Worm (Caenorhabditis elegans) whole organism, L3 larva: Measurements from ENCODE around the gene tmem-24.

Experiments
- R02D3.7 ChIP-seq: fragments of 150-350 bp; optimal IDR thresholded peaks from 2 replicates; lab custom pipeline; 2014; ENCODE audit warnings: missing biosample characterization, missing genetic modification characterization
- ZK546.5 ChIP-seq: sonication (generic microtip); optimal IDR thresholded peaks from 2 replicates; lab custom pipeline; 2017; ENCODE audit warnings: missing biosample characterization, missing genetic modification characterization
- ama-1 ChIP-seq: fragments of 150-350 bp; optimal IDR thresholded peaks from 2 replicates; lab custom pipeline; 2018
- ceh-28 ChIP-seq: fragments of 150-350 bp; optimal IDR thresholded peaks from 2 replicates; lab custom pipeline; 2014; ENCODE audit warnings: missing biosample characterization, missing genetic modification reagents, missing genetic modification characterization
- ceh-82 ChIP-seq: fragments of 150-350 bp; optimal IDR thresholded peaks from 2 replicates; lab custom pipeline; 2014; ENCODE audit warnings: missing biosample characterization, missing genetic modification characterization
- ceh-9 ChIP-seq: sonication (generic microtip); optimal IDR thresholded peaks from 2 replicates; lab custom pipeline; 2018; ENCODE audit warnings: missing biosample characterization, missing genetic modification characterization
- daf-12 ChIP-seq: fragments of 150-350 bp; optimal IDR thresholded peaks from 2 replicates; lab custom pipeline; 2014; ENCODE audit warnings: missing biosample characterization, missing genetic modification reagents, missing genetic modification characterization
- egl-27 ChIP-seq: sonication (generic microtip); optimal IDR thresholded peaks from 4 replicates; lab custom pipeline; 2017; ENCODE audit warnings: missing biosample characterization, missing genetic modification reagents, missing genetic modification characterization
- egl-5 ChIP-seq: fragments of 150-350 bp; optimal IDR thresholded peaks from 2 replicates; lab custom pipeline; 2017; ENCODE audit warnings: missing biosample characterization, missing genetic modification reagents, missing genetic modification characterization, inconsistent platforms
- elt-1 ChIP-seq: fragments of 150-350 bp; optimal IDR thresholded peaks from 2 replicates; lab custom pipeline; 2014; ENCODE audit warnings: missing biosample characterization, missing genetic modification characterization
- elt-3 ChIP-seq, 3 experiments: fragments of 150-350 bp in 1 of 3; sonication (generic microtip) in 2 of 3; optimal IDR thresholded peaks; 2 replicates in 2 of 3; 4 replicates in 1 of 3; lab custom pipeline; 2014 to 2017; ENCODE audit warnings: missing biosample characterization in 3 of 3, missing genetic modification characterization in 3 of 3
- eor-1 ChIP-seq, 2 experiments: fragments of 150-350 bp; optimal IDR thresholded peaks; 2 replicates each; lab custom pipeline; 2014 to 2018; ENCODE audit warnings: missing biosample characterization in 2 of 2, missing genetic modification characterization in 2 of 2
- fkh-10 ChIP-seq: sonication (generic microtip); optimal IDR thresholded peaks from 2 replicates; lab custom pipeline; 2017; ENCODE audit warnings: missing biosample characterization, missing genetic modification reagents, missing genetic modification characterization
- fkh-2 ChIP-seq: fragments of 150-350 bp; optimal IDR thresholded peaks from 2 replicates; lab custom pipeline; 2014; ENCODE audit warnings: missing biosample characterization, missing genetic modification reagents, missing genetic modification characterization
- hmg-11 ChIP-seq: sonication (generic microtip); optimal IDR thresholded peaks from 2 replicates; lab custom pipeline; 2016; ENCODE audit warnings: missing genetic modification characterization, missing compliant biosample characterization
- jun-1 ChIP-seq: fragments of 150-350 bp; optimal IDR thresholded peaks from 2 replicates; lab custom pipeline; 2014; ENCODE audit warnings: missing biosample characterization, missing genetic modification reagents, missing genetic modification characterization
- lin-15B ChIP-seq: fragments of 150-350 bp; optimal IDR thresholded peaks from 2 replicates; lab custom pipeline; 2014; ENCODE audit warnings: missing biosample characterization, missing genetic modification characterization
- lin-39 ChIP-seq: fragments of 150-350 bp; optimal IDR thresholded peaks from 2 replicates; lab custom pipeline; 2018; ENCODE audit warnings: missing biosample characterization, missing genetic modification reagents, missing genetic modification characterization
- mdl-1 ChIP-seq: fragments of 150-350 bp; optimal IDR thresholded peaks from 2 replicates; lab custom pipeline; 2014; ENCODE audit warnings: missing biosample characterization, missing genetic modification characterization
- mml-1 ChIP-seq: fragments of 150-350 bp; sonication (generic microtip); optimal IDR thresholded peaks from 3 replicates; lab custom pipeline; 2014; ENCODE audit warnings: missing biosample characterization, missing genetic modification characterization
- nfya-1 ChIP-seq: sonication (generic microtip); optimal IDR thresholded peaks from 2 replicates; lab custom pipeline; 2017; ENCODE audit warnings: missing genetic modification characterization, mild to moderate bottlenecking, missing compliant biosample characterization, antibody characterized with exemption, moderate library complexity; ENCODE audit not compliant: insufficient read depth
- nhr-11 ChIP-seq: fragments of 150-350 bp; optimal IDR thresholded peaks from 2 replicates; lab custom pipeline; 2014; ENCODE audit warnings: missing biosample characterization, missing genetic modification characterization
- nhr-12 ChIP-seq: fragments of 150-350 bp; optimal IDR thresholded peaks from 2 replicates; lab custom pipeline; 2014; ENCODE audit warnings: missing biosample characterization, missing genetic modification characterization
- nhr-23 ChIP-seq: fragments of 150-350 bp; optimal IDR thresholded peaks from 2 replicates; lab custom pipeline; 2014; ENCODE audit warnings: missing biosample characterization, missing genetic modification reagents, missing genetic modification characterization
- nhr-237 ChIP-seq: fragments of 150-350 bp; optimal IDR thresholded peaks from 2 replicates; lab custom pipeline; 2014; ENCODE audit warnings: missing biosample characterization, missing genetic modification characterization
- nhr-25 ChIP-seq: sonication (generic microtip); optimal IDR thresholded peaks from 2 replicates; lab custom pipeline; 2017; ENCODE audit warnings: missing biosample characterization, missing genetic modification characterization
- nhr-28 ChIP-seq: fragments of 150-350 bp; optimal IDR thresholded peaks from 2 replicates; lab custom pipeline; 2014; ENCODE audit warnings: missing biosample characterization, missing genetic modification characterization
- nhr-43 ChIP-seq: sonication (generic microtip); optimal IDR thresholded peaks from 2 replicates; lab custom pipeline; 2016; ENCODE audit warnings: mild to moderate bottlenecking, missing genetic modification characterization, missing compliant biosample characterization; ENCODE audit not compliant: poor library complexity, severe bottlenecking
- nhr-67 ChIP-seq: fragments of 150-350 bp; optimal IDR thresholded peaks from 2 replicates; lab custom pipeline; 2014; ENCODE audit warnings: missing biosample characterization, missing genetic modification characterization
- nhr-76 ChIP-seq: fragments of 150-350 bp; sonication (generic microtip); optimal IDR thresholded peaks from 5 replicates; lab custom pipeline; 2014; ENCODE audit warnings: missing biosample characterization, missing genetic modification characterization
- pha-4 ChIP-seq: fragments of 150-350 bp; optimal IDR thresholded peaks from 2 replicates; lab custom pipeline; 2014; ENCODE audit warnings: missing biosample characterization, missing genetic modification reagents, missing genetic modification characterization
- pqm-1 ChIP-seq: fragments of 150-350 bp; optimal IDR thresholded peaks from 2 replicates; lab custom pipeline; 2017; ENCODE audit warnings: missing biosample characterization, missing genetic modification characterization, inconsistent platforms
- sea-2 ChIP-seq: fragments of 150-350 bp; sonication (generic microtip); optimal IDR thresholded peaks from 4 replicates; lab custom pipeline; 2014; ENCODE audit warnings: missing biosample characterization, missing genetic modification reagents, missing genetic modification characterization
- skn-1 ChIP-seq: fragments of 150-350 bp; optimal IDR thresholded peaks from 2 replicates; lab custom pipeline; 2014; ENCODE audit warnings: missing biosample characterization, missing genetic modification characterization
- snpc-4 ChIP-seq: fragments of 150-350 bp; optimal IDR thresholded peaks from 2 replicates; lab custom pipeline; 2014; ENCODE audit warnings: missing biosample characterization, missing genetic modification characterization
- unc-62 ChIP-seq: fragments of 150-350 bp; sonication (generic microtip); optimal IDR thresholded peaks from 4 replicates; lab custom pipeline; 2014; ENCODE audit warnings: missing biosample characterization, missing genetic modification reagents, missing genetic modification characterization
- ztf-11 ChIP-seq: fragments of 150-350 bp; optimal IDR thresholded peaks from 2 replicates; lab custom pipeline; 2014; ENCODE audit warnings: missing biosample characterization, missing genetic modification characterization
- ztf-4 ChIP-seq: fragments of 150-350 bp; optimal IDR thresholded peaks from 2 replicates; lab custom pipeline; 2014; ENCODE audit warnings: missing biosample characterization, missing genetic modification characterization

tmem-24 gene

ce11 chrX:3693138-3693537 lies 48.4 kb upstream of the tmem-24 start, which contains the start of gene C02F12.8:
TSS of gene C02F12.8 (minus strand) at chrX:3693238.
- TF ChIP-seq nhr-25 (tag; lab: Kevin White, UChicago) (no peak), pha-4 (no peak), ama-1 (no peak), daf-12 (tag; lab: Kevin White, UChicago) (no peak), ceh-28 (tag; lab: Kevin White, UChicago) (no peak), elt-3 (tag; optimal IDR thresholded peaks at IDR 0.05; lab: Kevin White, UChicago) (no peak), R02D3.7 (tag; lab: Kevin White, UChicago) (no peak), snpc-4 (tag; lab: Kevin White, UChicago) (no peak), fkh-2 (tag; lab: Kevin White, UChicago) (no peak), nhr-67 (tag; lab: Kevin White, UChicago) (no peak), lin-39 (tag; lab: Kevin White, UChicago) (no peak), nhr-23 (tag; lab: Kevin White, UChicago) (no peak), nhr-11 (tag; lab: Kevin White, UChicago) (no peak), hmg-11 (tag; lab: Kevin White, UChicago) (no peak)
- TF ChIP-seq, all 47 proteins: peak for 0

ce11 chrX:3689802-3690201 lies 45.1 kb upstream of the tmem-24 start:
- TF ChIP-seq snpc-4 (tag; lab: Kevin White, UChicago) (no peak), nhr-237 (tag; lab: Kevin White, UChicago) (no peak), ZK546.5 (tag; lab: Kevin White, UChicago) (no peak), pha-4 (no peak), nhr-76 (no peak), nhr-12 (tag; lab: Kevin White, UChicago) (no peak), nfya-1 (tag; lab: Kevin White, UChicago) (no peak), nhr-25 (tag; lab: Kevin White, UChicago) (no peak)

ce11 chrX:3689155-3689719 lies 44.5 kb upstream of the tmem-24 start, which contains the start of gene tag-278:
TSS of gene tag-278 (minus strand) at chrX:3689205.
- TF ChIP-seq nfya-1 (tag; lab: Kevin White, UChicago) (peak; percentile 19), egl-5 (peak; percentile 9), elt-3 (tag; optimal IDR thresholded peaks at IDR 0.05; lab: Kevin White, UChicago) (no peak)

ce11 chrX:3686420-3686819 lies 41.7 kb upstream of the tmem-24 start:
- TF ChIP-seq R02D3.7 (tag; lab: Kevin White, UChicago) (no peak), elt-1 (tag; lab: Kevin White, UChicago) (no peak), ama-1 (no peak), snpc-4 (tag; lab: Kevin White, UChicago) (no peak), lin-15B (tag; lab: Kevin White, UChicago) (no peak), egl-27 (tag; lab: Kevin White, UChicago) (no peak), pqm-1 (tag; lab: Kevin White, UChicago) (no peak), ZK546.5 (tag; lab: Kevin White, UChicago) (no peak), nhr-67 (tag; lab: Kevin White, UChicago) (no peak), nfya-1 (tag; lab: Kevin White, UChicago) (no peak), ceh-82 (no peak), ceh-28 (tag; lab: Kevin White, UChicago) (no peak), nhr-43 (tag; lab: Kevin White, UChicago) (no peak), ztf-11 (tag; lab: Kevin White, UChicago) (no peak), ceh-9 (tag; lab: Kevin White, UChicago) (no peak), mml-1 (tag; lab: Kevin White, UChicago) (no peak)
- TF ChIP-seq, all 47 proteins: peak for 0

ce11 chrX:3683060-3683459 lies 38.4 kb upstream of the tmem-24 start:
- TF ChIP-seq jun-1 (no peak), ztf-4 (tag; lab: Kevin White, UChicago) (no peak), fkh-10 (no peak), mdl-1 (tag; lab: Kevin White, UChicago) (no peak), egl-27 (tag; lab: Kevin White, UChicago) (no peak), nhr-237 (tag; lab: Kevin White, UChicago) (no peak), fkh-2 (tag; lab: Kevin White, UChicago) (no peak), hmg-11 (tag; lab: Kevin White, UChicago) (no peak), eor-1 (tag; optimal IDR thresholded peaks at IDR 0.05; lab: Kevin White, UChicago) (no peak), lin-39 (tag; lab: Kevin White, UChicago) (no peak), pqm-1 (tag; lab: Kevin White, UChicago) (no peak), elt-3 (tag; optimal IDR thresholded peaks at IDR 0.05; lab: Kevin White, UChicago) (no peak), unc-62 (GFP tag; lab: Kevin White, UChicago) (no peak), skn-1 (tag; lab: Kevin White, UChicago) (no peak), nhr-43 (tag; lab: Kevin White, UChicago) (no peak), elt-1 (tag; lab: Kevin White, UChicago) (no peak), ama-1 (no peak), nhr-28 (tag; lab: Kevin White, UChicago) (no peak), daf-12 (tag; lab: Kevin White, UChicago) (no peak), sea-2 (GFP tag; lab: Kevin White, UChicago) (no peak)
